Fruit fly (Drosophila melanogaster) whole organism, prepupa: ENCODE data around the gene CG13724.

Source experiments
- CG10631 ChIP-seq: fragments of 200-800 bp; sonication (Bioruptor generic); optimal IDR thresholded peaks from 2 replicates; lab custom pipeline; 2016; ENCODE audit warnings: missing biosample characterization, missing genetic modification characterization
- CG11294 ChIP-seq: fragments of 200-800 bp; sonication (Bioruptor generic); IDR thresholded peaks from 2 replicates; pipeline ENCODE4 v1.3.6; 2022; ENCODE audit warnings: missing biosample characterization, missing genetic modification characterization
- CG11762 ChIP-seq: fragments of 200-800 bp; sonication (Bioruptor generic); optimal IDR thresholded peaks from 3 replicates; lab custom pipeline; 2016; ENCODE audit warnings: missing biosample characterization, missing genetic modification characterization; ENCODE audit not compliant: insufficient read depth
- CG15336 ChIP-seq: fragments of 200-800 bp; sonication (Bioruptor generic); IDR thresholded peaks from 2 replicates; pipeline ENCODE4 v1.3.6; 2022; ENCODE audit warnings: missing biosample characterization, missing genetic modification characterization
- CG16779 ChIP-seq: fragments of 200-800 bp; sonication (Bioruptor generic); optimal IDR thresholded peaks from 3 replicates; lab custom pipeline; 2017; ENCODE audit warnings: missing biosample characterization, mild to moderate bottlenecking, missing genetic modification characterization
- CG31627 ChIP-seq: fragments of 200-800 bp; sonication (Bioruptor generic); optimal IDR thresholded peaks from 3 replicates; lab custom pipeline; 2016; ENCODE audit warnings: missing biosample characterization, missing genetic modification characterization
- CG32006 ChIP-seq: fragments of 200-800 bp; sonication (Bioruptor generic); optimal IDR thresholded peaks from 3 replicates; lab custom pipeline; 2017; ENCODE audit warnings: missing biosample characterization, mild to moderate bottlenecking, missing genetic modification characterization
- CG34406 ChIP-seq: fragments of 200-800 bp; sonication (Bioruptor generic); optimal IDR thresholded peaks from 3 replicates; lab custom pipeline; 2016; ENCODE audit warnings: missing biosample characterization, missing genetic modification characterization
- CG3919 ChIP-seq: fragments of 200-800 bp; sonication (Bioruptor generic); optimal IDR thresholded peaks from 3 replicates; lab custom pipeline; 2016; ENCODE audit warnings: missing biosample characterization, missing genetic modification characterization
- CG6276 ChIP-seq: fragments of 200-800 bp; sonication (Bioruptor generic); optimal IDR thresholded peaks from 2 replicates; lab custom pipeline; 2017; ENCODE audit warnings: missing biosample characterization, mild to moderate bottlenecking, missing genetic modification characterization
- CG6792 ChIP-seq: fragments of 200-800 bp; sonication (Bioruptor generic); optimal IDR thresholded peaks from 3 replicates; lab custom pipeline; 2016; ENCODE audit warnings: missing biosample characterization, missing genetic modification characterization
- CG6808 ChIP-seq: fragments of 200-800 bp; sonication (Bioruptor generic); optimal IDR thresholded peaks from 3 replicates; lab custom pipeline; 2017; ENCODE audit warnings: missing biosample characterization, missing genetic modification characterization, mild to moderate bottlenecking, moderate library complexity, missing genetic modification reagents
- CG6854 ChIP-seq: fragments of 200-800 bp; sonication (Bioruptor generic); optimal IDR thresholded peaks from 2 replicates; lab custom pipeline; 2017; ENCODE audit warnings: missing biosample characterization, mild to moderate bottlenecking, missing genetic modification characterization
- CG7368 ChIP-seq: fragments of 200-800 bp; sonication (Bioruptor generic); optimal IDR thresholded peaks from 3 replicates; lab custom pipeline; 2016; ENCODE audit warnings: missing biosample characterization, missing genetic modification characterization
- CG8119 ChIP-seq: fragments of 200-800 bp; sonication (Bioruptor generic); IDR thresholded peaks from 3 replicates; pipeline ENCODE4 v1.3.6; 2022; ENCODE audit warnings: missing biosample characterization, missing genetic modification characterization
- CG8319 ChIP-seq: fragments of 200-800 bp; sonication (Bioruptor generic); optimal IDR thresholded peaks from 3 replicates; lab custom pipeline; 2016; ENCODE audit warnings: missing biosample characterization, missing genetic modification characterization
- Eip75B ChIP-seq: fragments of 200-800 bp; sonication (Bioruptor generic); optimal IDR thresholded peaks from 3 replicates; lab custom pipeline; 2016; ENCODE audit warnings: missing biosample characterization, missing genetic modification characterization
- Eip78C ChIP-seq: fragments of 200-800 bp; sonication (Bioruptor generic); peaks from one replicate; lab custom pipeline; 2016; ENCODE audit warnings: missing biosample characterization, missing genetic modification characterization
- Gug ChIP-seq: fragments of 200-800 bp; sonication (Bioruptor generic); IDR thresholded peaks from 2 replicates; pipeline ENCODE4 v1.3.6; 2022; ENCODE audit warnings: missing biosample characterization, missing genetic modification characterization
- Hr38 ChIP-seq: sonication (Bioruptor generic); optimal IDR thresholded peaks from 2 replicates; lab custom pipeline; 2016; ENCODE audit warnings: missing biosample characterization, missing genetic modification characterization
- Hr4 ChIP-seq: fragments of 200-800 bp; sonication (Bioruptor generic); optimal IDR thresholded peaks from 3 replicates; lab custom pipeline; 2016; ENCODE audit warnings: missing biosample characterization, missing genetic modification characterization
- Lpt ChIP-seq: fragments of 200-800 bp; sonication (Bioruptor generic); optimal IDR thresholded peaks from 3 replicates; lab custom pipeline; 2016; ENCODE audit warnings: missing biosample characterization, missing genetic modification characterization
- Smox ChIP-seq: fragments of 200-800 bp; sonication (Bioruptor generic); optimal IDR thresholded peaks from 3 replicates; lab custom pipeline; 2016; ENCODE audit warnings: missing biosample characterization, missing genetic modification characterization
- Sox102F ChIP-seq: fragments of 200-800 bp; sonication (Bioruptor generic); optimal IDR thresholded peaks from 2 replicates; lab custom pipeline; 2016; ENCODE audit warnings: missing biosample characterization, mild to moderate bottlenecking, missing genetic modification characterization
- Sox14 ChIP-seq: fragments of 200-800 bp; sonication (Bioruptor generic); optimal IDR thresholded peaks from 3 replicates; lab custom pipeline; 2016; ENCODE audit warnings: missing biosample characterization, missing genetic modification characterization
- Sox15 ChIP-seq: fragments of 200-800 bp; sonication (Bioruptor generic); optimal IDR thresholded peaks from 3 replicates; lab custom pipeline; 2016; ENCODE audit warnings: missing biosample characterization, missing genetic modification characterization
- achi ChIP-seq: fragments of 200-800 bp; sonication (Bioruptor generic); optimal IDR thresholded peaks from 3 replicates; lab custom pipeline; 2016; ENCODE audit warnings: missing biosample characterization, missing genetic modification characterization
- acj6 ChIP-seq: fragments of 200-800 bp; sonication (Bioruptor generic); optimal IDR thresholded peaks from 3 replicates; lab custom pipeline; 2016; ENCODE audit warnings: missing biosample characterization, missing genetic modification characterization
- dsx ChIP-seq: fragments of 200-800 bp; optimal IDR thresholded peaks from 3 replicates; lab custom pipeline; 2019; ENCODE audit warnings: missing biosample characterization, mild to moderate bottlenecking, missing genetic modification characterization, moderate library complexity; ENCODE audit not compliant: poor library complexity, severe bottlenecking
- eg ChIP-seq: fragments of 200-800 bp; sonication (Bioruptor generic); IDR thresholded peaks from 3 replicates; pipeline ENCODE4 v1.3.6; 2022; ENCODE audit warnings: missing biosample characterization, missing genetic modification characterization
- esn ChIP-seq: fragments of 200-800 bp; sonication (Bioruptor generic); optimal IDR thresholded peaks from 2 replicates; lab custom pipeline; 2016; ENCODE audit warnings: missing biosample characterization, mild to moderate bottlenecking, missing genetic modification characterization, moderate library complexity
- fd59A ChIP-seq: fragments of 200-800 bp; sonication (Bioruptor generic); optimal IDR thresholded peaks from 2 replicates; lab custom pipeline; 2017; ENCODE audit warnings: missing biosample characterization, mild to moderate bottlenecking, missing genetic modification characterization, missing genetic modification reagents
- fd85E ChIP-seq: fragments of 200-800 bp; sonication (Bioruptor generic); optimal IDR thresholded peaks from 3 replicates; lab custom pipeline; 2016; ENCODE audit warnings: missing biosample characterization, missing genetic modification characterization
- net ChIP-seq: fragments of 200-800 bp; sonication (Bioruptor generic); optimal IDR thresholded peaks from 3 replicates; lab custom pipeline; 2016; ENCODE audit warnings: missing biosample characterization, missing genetic modification characterization
- pdm3 ChIP-seq: fragments of 200-800 bp; sonication (Bioruptor generic); optimal IDR thresholded peaks from 3 replicates; lab custom pipeline; 2016; ENCODE audit warnings: missing biosample characterization, missing genetic modification characterization
- salr ChIP-seq, 2 experiments: fragments of 200-800 bp; sonication (Bioruptor generic); optimal IDR thresholded peaks; 3 replicates each; lab custom pipeline; 2016 to 2018; ENCODE audit warnings: missing biosample characterization in 2 of 2, missing genetic modification characterization in 2 of 2, mild to moderate bottlenecking in 1 of 2
- spab ChIP-seq: fragments of 200-800 bp; sonication (Bioruptor generic); optimal IDR thresholded peaks from 2 replicates; lab custom pipeline; 2017; ENCODE audit warnings: missing biosample characterization, mild to moderate bottlenecking, missing genetic modification characterization, missing genetic modification reagents
- svp ChIP-seq: fragments of 200-800 bp; sonication (Bioruptor generic); peaks from one replicate; lab custom pipeline; 2016; ENCODE audit warnings: missing biosample characterization, missing genetic modification characterization
- topi ChIP-seq: fragments of 200-800 bp; sonication (Bioruptor generic); optimal IDR thresholded peaks from 3 replicates; lab custom pipeline; 2016; ENCODE audit warnings: missing biosample characterization, missing genetic modification characterization

CG13724 gene

DNA sequence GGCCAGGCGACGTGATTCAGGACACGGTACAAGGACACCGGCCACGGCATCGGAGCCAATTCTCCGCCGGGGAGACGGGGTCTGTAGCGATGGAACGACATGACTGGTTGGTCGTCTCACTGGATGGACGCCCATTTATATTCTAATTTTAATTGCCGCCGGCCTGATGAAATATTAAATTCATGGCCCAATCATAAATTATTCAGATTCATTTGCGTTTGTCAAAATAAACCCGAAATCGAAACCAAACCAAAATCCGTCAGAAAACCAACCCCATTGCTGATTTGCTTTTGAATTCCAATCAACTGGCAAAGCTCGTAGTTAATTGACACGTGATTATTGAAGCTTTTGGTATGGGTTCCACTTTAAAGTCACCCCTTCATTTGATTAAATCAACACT is 6.4 kb downstream of the CG13724 start, which contains the start of gene Or74a:
Gene Or74a, minus strand, starts transcription at position 101 of the 400 bp plus-strand sequence.
- TF ChIP-seq CG6792 (GFP tag; lab: Kevin White, UChicago) (no peak), CG6808 (no peak), fd59A (GFP tag; lab: Kevin White, UChicago) (no peak), CG32006 (GFP tag; lab: Kevin White, UChicago) (no peak), CG6854 (GFP tag; lab: Kevin White, UChicago) (no peak), Sox102F (GFP tag; lab: Kevin White, UChicago) (no peak), pdm3 (GFP tag; lab: Kevin White, UChicago) (no peak)

DNA sequence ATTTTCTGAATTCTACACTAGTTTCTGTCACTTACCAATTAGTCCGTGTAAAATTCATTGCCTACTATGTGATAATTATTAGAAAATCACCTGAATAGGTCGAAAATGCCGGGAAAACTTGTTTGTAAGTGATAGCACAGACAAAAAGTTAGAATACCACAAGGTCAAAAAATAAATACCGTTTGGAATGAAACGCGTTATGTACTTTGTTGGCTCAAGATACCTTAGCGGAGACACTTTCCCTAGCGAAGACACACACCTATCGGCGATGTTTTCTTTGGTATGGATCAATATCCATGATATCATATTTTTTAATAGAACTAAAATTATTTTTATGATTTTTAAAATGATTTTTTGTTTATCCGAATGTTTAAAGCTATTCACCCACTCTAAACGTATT is 16.5 kb downstream of the CG13724 start, which contains the start of gene CG6479:
Gene CG6479, minus strand, starts transcription at position 141 of the 400 bp plus-strand sequence.
- TF ChIP-seq CG34406 (GFP tag; lab: Kevin White, UChicago): no peak
- peak; percentile 80 for TF ChIP-seq svp (GFP tag; lab: Kevin White, UChicago)

DNA sequence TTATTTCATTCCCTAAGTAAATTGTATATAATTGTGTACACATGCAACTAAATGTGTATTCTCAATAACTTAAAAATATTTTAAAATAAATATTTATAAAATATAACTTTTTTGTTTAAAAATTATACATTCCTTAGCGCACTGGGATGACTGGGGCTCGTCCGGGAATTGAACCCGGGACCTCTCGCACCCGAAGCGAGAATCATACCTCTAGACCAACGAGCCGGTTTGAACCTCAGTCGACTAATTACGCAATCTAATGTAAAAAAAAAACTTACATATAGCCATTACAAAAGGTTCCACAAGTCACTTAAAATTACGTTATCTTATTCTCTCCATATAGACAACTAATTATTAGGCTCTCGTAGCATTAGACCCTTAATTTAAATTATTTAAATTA is 17.1 kb downstream of the CG13724 start:
- TF ChIP-seq spab (GFP tag; lab: Kevin White, UChicago) (no peak), svp (GFP tag; lab: Kevin White, UChicago) (peak; percentile 27), acj6 (GFP tag; lab: Kevin White, UChicago) (no peak)

DNA sequence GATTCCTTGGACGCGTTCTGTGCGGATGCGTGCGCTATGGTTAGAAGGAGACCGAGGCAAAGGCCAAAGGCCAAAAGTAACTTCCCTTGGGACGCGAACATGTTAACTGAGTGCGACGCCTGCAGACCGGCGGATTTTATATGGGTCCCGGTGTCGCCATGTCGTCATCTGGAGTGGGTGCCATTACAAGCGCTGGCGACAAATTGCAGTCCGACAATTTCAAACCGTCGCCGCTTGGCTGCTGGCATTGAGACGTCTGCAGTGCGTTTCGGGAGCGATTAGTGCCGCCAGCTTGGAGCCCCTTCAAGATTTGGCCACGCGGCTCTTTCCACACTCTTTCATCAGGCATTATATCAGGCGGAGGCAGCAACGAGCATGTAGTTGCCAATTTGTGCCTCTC is 18.6 kb downstream of the CG13724 start, which contains the start of gene CG13727:
Gene CG13727, minus strand, starts transcription at position 101 of the 400 bp plus-strand sequence.
- TF ChIP-seq CG6276 (no peak), Sox15 (no peak), CG3919 (no peak), achi (GFP tag; lab: Kevin White, UChicago) (no peak), Sox14 (GFP tag; lab: Kevin White, UChicago) (no peak), fd85E (GFP tag; lab: Kevin White, UChicago) (no peak), dsx (GFP tag; lab: Kevin White, UChicago) (no peak), esn (no peak), salr (GFP tag; optimal IDR thresholded peaks at IDR 0.05; lab: Kevin White, UChicago) (no peak), CG8119 (GFP tag; lab: Robert Waterston, UW) (no peak), CG31627 (GFP tag; lab: Kevin White, UChicago) (no peak), Gug (GFP tag; lab: Robert Waterston, UW) (no peak), net (GFP tag; lab: Kevin White, UChicago) (no peak), Lpt (GFP tag; lab: Kevin White, UChicago) (no peak)

DNA sequence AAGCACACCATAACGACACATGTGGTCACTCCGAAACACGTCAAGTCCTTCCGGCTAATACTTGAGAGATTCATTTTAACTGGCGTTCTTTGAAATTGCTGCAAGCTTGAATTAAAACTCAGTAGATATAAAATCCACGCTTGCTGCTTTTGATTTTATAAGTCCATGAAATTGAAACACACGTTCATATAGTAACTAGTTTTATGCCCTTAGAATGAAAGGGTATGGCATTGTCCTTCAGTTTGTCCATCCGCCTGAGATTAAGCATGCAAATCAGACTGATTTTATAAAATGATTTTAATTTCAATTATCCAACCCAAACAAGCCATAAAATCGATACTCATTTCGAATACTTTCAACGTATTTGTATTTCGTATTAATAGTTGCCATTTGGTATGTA is 22.0 kb downstream of the CG13724 start, which contains the start of gene brv2:
Gene brv2, minus strand, starts transcription at position 101 of the 400 bp plus-strand sequence.
- no peak for TF ChIP-seq esn
- TF ChIP-seq CG11762 (GFP tag; lab: Kevin White, UChicago): no peak
- no peak for TF ChIP-seq CG15336 (GFP tag; lab: Robert Waterston, UW)
- no peak for TF ChIP-seq Eip78C (GFP tag; lab: Kevin White, UChicago)
- no peak for TF ChIP-seq CG6276
- TF ChIP-seq CG8119 (GFP tag; lab: Robert Waterston, UW): no peak
- TF ChIP-seq CG6854 (GFP tag; lab: Kevin White, UChicago): no peak
- no peak for TF ChIP-seq Gug (GFP tag; lab: Robert Waterston, UW)
- TF ChIP-seq Hr4 (GFP tag; lab: Kevin White, UChicago): no peak
- TF ChIP-seq Eip75B: no peak
- TF ChIP-seq eg (GFP tag; lab: Robert Waterston, UW): no peak
- TF ChIP-seq Hr38: no peak
- TF ChIP-seq, all 60 proteins: peak for 0

dm6 chr3L:17346393-17346792 is 23.8 kb downstream of the CG13724 start:
- no peak for TF ChIP-seq CG8319
- no peak for TF ChIP-seq spab (GFP tag; lab: Kevin White, UChicago)
- TF ChIP-seq Smox (GFP tag; lab: Kevin White, UChicago): no peak
- TF ChIP-seq CG10631 (GFP tag; lab: Kevin White, UChicago): no peak
- no peak for TF ChIP-seq CG3919
- no peak for TF ChIP-seq CG16779 (tag; lab: Kevin White, UChicago)
- no peak for TF ChIP-seq Hr4 (GFP tag; lab: Kevin White, UChicago)
- no peak for TF ChIP-seq svp (GFP tag; lab: Kevin White, UChicago)
- no peak for TF ChIP-seq CG15336 (GFP tag; lab: Robert Waterston, UW)
- no peak for TF ChIP-seq dsx (GFP tag; lab: Kevin White, UChicago)
- no peak for TF ChIP-seq topi (GFP tag; lab: Kevin White, UChicago)
- no peak for TF ChIP-seq CG11294 (GFP tag; lab: Robert Waterston, UW)
- TF ChIP-seq Gug (GFP tag; lab: Robert Waterston, UW): no peak
- no peak for TF ChIP-seq CG7368 (GFP tag; lab: Kevin White, UChicago)
